Fruit fly (Drosophila melanogaster): ENCODE data around the gene gcm2.

The gcm2 gene

DNA sequence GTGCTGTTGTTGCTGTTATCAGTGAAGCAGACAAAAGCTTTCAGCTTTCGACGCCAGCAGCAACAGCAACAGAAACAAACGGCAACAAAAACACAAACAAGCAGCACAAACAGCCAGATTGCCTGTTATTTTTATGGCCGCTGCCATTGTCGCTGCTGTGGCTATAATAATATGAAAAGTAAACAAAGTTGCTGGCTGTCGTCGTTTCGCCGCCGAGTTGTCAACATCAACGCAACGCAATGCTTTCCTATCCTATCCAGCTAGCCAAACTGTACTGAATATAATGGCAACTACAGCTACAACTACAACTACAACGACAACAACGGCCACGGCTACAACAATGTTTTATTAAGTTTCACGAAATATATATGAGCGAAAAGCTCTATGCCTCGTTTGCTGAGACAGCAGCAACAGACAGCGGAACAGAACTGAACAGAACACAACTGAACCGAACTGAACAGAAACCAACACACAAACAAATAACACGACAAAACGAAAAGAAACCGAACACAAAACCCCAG lies 37.6 kb upstream of the gcm2 start (continued):
- TF ChIP-seq mld (GFP tag; IDR thresholded peaks at IDR 0.05; ENCODE audit: partially characterized antibody) = no peak
- TF ChIP-seq Tbp (GFP tag; optimal IDR thresholded peaks at IDR 0.05) = no peak
- no peak for TF ChIP-seq kay (GFP tag; optimal IDR thresholded peaks at IDR 0.05)
- TF ChIP-seq HHEX (GFP tag; optimal IDR thresholded peaks at IDR 0.05) = peak; percentile 40
- no peak for TF ChIP-seq Chrac-16 (GFP tag; optimal IDR thresholded peaks at IDR 0.05)
- TF ChIP-seq CG9609 (GFP tag; optimal IDR thresholded peaks at IDR 0.05) = no peak
- no peak for TF ChIP-seq Myb (GFP tag; optimal IDR thresholded peaks at IDR 0.05)
- TF ChIP-seq Abd-B (GFP tag; optimal IDR thresholded peaks at IDR 0.05) = peak; percentile 15
- TF ChIP-seq gsb (GFP tag; IDR thresholded peaks at IDR 0.05) = 0 out of 2 replicates have a peak, but pooled peaks have one; percentile 10
- no peak for TF ChIP-seq HmgD (GFP tag; optimal IDR thresholded peaks at IDR 0.05)
- TF ChIP-seq ind (GFP tag; optimal IDR thresholded peaks at IDR 0.05) = no peak
- TF ChIP-seq Fer1 (GFP tag; optimal IDR thresholded peaks at IDR 0.05) = peak; percentile 28
- TF ChIP-seq CG12659 (GFP tag; optimal IDR thresholded peaks at IDR 0.05) = peak; percentile 34
- TF ChIP-seq YL-1 (GFP tag; optimal IDR thresholded peaks at IDR 0.05) = peak; percentile 8
- peak in 1 of 2 experiments; percentile 7 for TF ChIP-seq Trl (optimal IDR thresholded peaks at IDR 0.05)
- TF ChIP-seq Trl (GFP tag; optimal IDR thresholded peaks at IDR 0.05) = no peak
- TF ChIP-seq pros (GFP tag; optimal IDR thresholded peaks at IDR 0.05) = no peak
- no peak for TF ChIP-seq sisA (GFP tag; IDR thresholded peaks at IDR 0.05)
- TF ChIP-seq mirr (GFP tag; optimal IDR thresholded peaks at IDR 0.05) = peak; percentile 72
- no peak for TF ChIP-seq Sry-δ (GFP tag; optimal IDR thresholded peaks at IDR 0.05)
- TF ChIP-seq CG10979 (tag; optimal IDR thresholded peaks at IDR 0.05) = no peak
- TF ChIP-seq CG8290 (GFP tag; optimal IDR thresholded peaks at IDR 0.05) = no peak
- TF ChIP-seq CG8290 (tag; optimal IDR thresholded peaks at IDR 0.05) = peak in 1 of 2 experiments; percentile 76
- no peak for TF ChIP-seq hkb (optimal IDR thresholded peaks at IDR 0.05)
- TF ChIP-seq hkb (GFP tag; IDR thresholded peaks at IDR 0.05) = peak; percentile 60
- peak; percentile 42 for TF ChIP-seq CG17912 (GFP tag; optimal IDR thresholded peaks at IDR 0.05)
- peak; percentile 68 for TF ChIP-seq sens (GFP tag)
- no peak for TF ChIP-seq sim (GFP tag; IDR thresholded peaks at IDR 0.05)
- peak; percentile 55 for TF ChIP-seq Med (GFP tag)
- no peak for TF ChIP-seq CG10565 (GFP tag; optimal IDR thresholded peaks at IDR 0.05)
- peak; percentile 51; the same call in 1 of the 2 replicates for TF ChIP-seq Nf-YA (GFP tag; IDR thresholded peaks at IDR 0.05)
- TF ChIP-seq Dbx (GFP tag; IDR thresholded peaks at IDR 0.05) = 0 out of 3 replicates have a peak, but pooled peaks have one; percentile 15
- TF ChIP-seq Asciz (GFP tag; optimal IDR thresholded peaks at IDR 0.05) = peak; percentile 68
- peak; percentile 53 for TF ChIP-seq sob (GFP tag; IDR thresholded peaks at IDR 0.05)
- peak in 1 of 2 experiments; percentile 30 for TF ChIP-seq Hr51 (GFP tag; optimal IDR thresholded peaks at IDR 0.05)
- TF ChIP-seq PHDP (tag; optimal IDR thresholded peaks at IDR 0.05) = peak; percentile 55
- peak; percentile 68; the same call in 1 of the 2 replicates for TF ChIP-seq CG14014 (GFP tag; IDR thresholded peaks at IDR 0.05)
- TF ChIP-seq cato (GFP tag; optimal IDR thresholded peaks at IDR 0.05; ENCODE audit: borderline replicate concordance) = no peak
- no peak for TF ChIP-seq Sin3A (optimal IDR thresholded peaks at IDR 0.05)
- no peak for TF ChIP-seq croc (GFP tag; conservative IDR thresholded peaks at IDR 0.05)
- peak; percentile 35 for TF ChIP-seq CG15269 (tag; optimal IDR thresholded peaks at IDR 0.05)
- TF ChIP-seq CG4730 (GFP tag; IDR thresholded peaks at IDR 0.05) = no peak
- TF ChIP-seq twi (tag; optimal IDR thresholded peaks at IDR 0.05) = no peak
- no peak for TF ChIP-seq CG17328 (GFP tag; IDR thresholded peaks at IDR 0.05)
- no peak for TF ChIP-seq Meics (GFP tag; optimal IDR thresholded peaks at IDR 0.05)
- TF ChIP-seq ro (GFP tag; IDR thresholded peaks at IDR 0.05) = no peak
- TF ChIP-seq cas (GFP tag; IDR thresholded peaks at IDR 0.05) = no peak
- no peak for TF ChIP-seq CG10267 (tag; optimal IDR thresholded peaks at IDR 0.05)
- peak; percentile 25 for TF ChIP-seq CG13424 (tag; optimal IDR thresholded peaks at IDR 0.05)
- TF ChIP-seq ttk (GFP tag; IDR thresholded peaks at IDR 0.05) = no peak
- TF ChIP-seq CG2120 (GFP tag; optimal IDR thresholded peaks at IDR 0.05) = no peak
- no peak for TF ChIP-seq CG18262 (tag; optimal IDR thresholded peaks at IDR 0.05)
- TF ChIP-seq CG3065 (GFP tag; optimal IDR thresholded peaks at IDR 0.05) = no peak

Measured in whole organism, embryonic.